Fruit fly (Drosophila melanogaster) whole organism, prepupa: ENCODE results near the gene MME1.

Source experiments
- Sox102F ChIP-seq: fragments of 200-800 bp; sonication (Bioruptor generic); optimal IDR thresholded peaks from 2 replicates; lab custom pipeline; 2016; ENCODE audit warnings: missing biosample characterization, mild to moderate bottlenecking, missing genetic modification characterization
- achi ChIP-seq: fragments of 200-800 bp; sonication (Bioruptor generic); optimal IDR thresholded peaks from 3 replicates; lab custom pipeline; 2016; ENCODE audit warnings: missing biosample characterization, missing genetic modification characterization
- fd85E ChIP-seq: fragments of 200-800 bp; sonication (Bioruptor generic); optimal IDR thresholded peaks from 3 replicates; lab custom pipeline; 2016; ENCODE audit warnings: missing biosample characterization, missing genetic modification characterization
- salr ChIP-seq, 2 experiments: fragments of 200-800 bp; sonication (Bioruptor generic); optimal IDR thresholded peaks; 3 replicates each; lab custom pipeline; 2016 to 2018; ENCODE audit warnings: missing biosample characterization in 2 of 2, missing genetic modification characterization in 2 of 2, mild to moderate bottlenecking in 1 of 2

DNA sequence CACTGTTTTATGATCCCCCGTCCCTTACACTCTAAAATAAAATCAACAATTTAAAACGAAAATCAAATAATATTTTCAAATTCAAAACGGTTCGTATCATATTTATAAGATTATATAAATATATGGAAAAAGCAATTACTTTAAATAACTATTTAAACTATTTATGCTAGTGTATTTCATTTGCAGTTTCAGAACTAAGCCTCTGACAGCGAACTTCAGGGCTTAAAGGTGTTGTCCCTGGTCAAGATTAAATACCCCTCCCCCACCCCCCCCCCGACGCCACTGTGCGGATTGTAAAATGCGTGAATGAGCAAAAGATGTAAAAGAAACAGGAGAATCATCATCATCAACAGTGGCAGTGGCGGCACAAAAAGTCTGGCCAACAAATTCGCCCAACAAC lies 49.5 kb downstream of the MME1 start:
- no peak for TF ChIP-seq Sox102F (GFP tag; lab: Kevin White, UChicago)
- no peak for TF ChIP-seq salr (GFP tag; optimal IDR thresholded peaks at IDR 0.05; lab: Kevin White, UChicago)
- no peak for TF ChIP-seq achi (GFP tag; lab: Kevin White, UChicago)
- TF ChIP-seq fd85E = no peak
